Fruit fly (Drosophila melanogaster) S2 (cell line): Measurements from ENCODE around the gene CG6893.

Experiments used
- CG8478 ChIP-seq: fragments of >200 bp; optimal IDR thresholded peaks from 2 replicates; lab custom pipeline; 2018
- CTCF ChIP-seq, 2 experiments: fragments of >200 bp; optimal IDR thresholded peaks; 2 replicates each; lab custom pipeline; 2018

DNA sequence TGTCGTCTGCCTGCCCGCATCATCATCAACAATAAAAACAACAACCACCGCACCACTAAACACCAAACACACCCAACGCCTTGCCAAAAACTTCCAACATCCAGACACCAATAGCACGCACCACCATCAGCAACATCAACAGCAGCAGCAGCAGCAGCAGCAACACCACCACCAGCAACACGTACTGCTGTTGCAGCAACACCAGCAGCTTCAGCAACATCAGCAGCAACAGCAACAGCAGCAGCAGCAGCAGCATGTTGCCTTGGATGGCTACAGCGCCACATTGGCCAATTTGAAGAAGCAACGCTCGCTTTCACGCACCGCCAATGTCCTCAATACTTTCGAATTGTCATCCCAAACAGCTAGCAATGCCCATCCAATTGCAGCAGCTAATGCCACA is 28.4 kb upstream of the CG6893 start:
- TF ChIP-seq CG8478 (lab: Kevin White, UChicago) (no peak), CTCF (optimal IDR thresholded peaks at IDR 0.05; lab: Kevin White, UChicago) (no peak)
